Worm (Caenorhabditis elegans): Measurements from ENCODE around the gene Y82E9BL.18.
A peak's percentile ranks its signal among the peaks of the same experiment; 100 is the strongest.

Gene Y82E9BL.18

ce11 chrIII:1315038-1315437 is 11.6 kb upstream of the Y82E9BL.18 start, which contains the start of the genes fbxa-80 and fbxa-19:
Gene fbxa-80, minus strand, starts transcription at chrIII:1315210.
Gene fbxa-19, plus strand, starts transcription at chrIII:1315401.
- peak; percentile 78 for TF ChIP-seq fos-1 (tag; optimal IDR thresholded peaks at IDR 0.05)
- no peak for TF ChIP-seq nhr-129 (tag; optimal IDR thresholded peaks at IDR 0.05)

- TF ChIP-seq unc-62 (GFP tag; optimal IDR thresholded peaks at IDR 0.05) (no peak), lsy-2 (tag; optimal IDR thresholded peaks at IDR 0.05) (no peak), fos-1 (tag; optimal IDR thresholded peaks at IDR 0.05) (peak; percentile 23), nhr-77 (tag; optimal IDR thresholded peaks at IDR 0.05) (no peak), mab-5 (tag; optimal IDR thresholded peaks at IDR 0.05) (no peak), sma-3 (GFP tag; optimal IDR thresholded peaks at IDR 0.05) (no peak)
These were observed 5.0 kb upstream of the Y82E9BL.18 start, which contains the start of gene fbxa-15 for ce11 chrIII:1321561-1321960. Gene fbxa-15, minus strand, starts transcription at chrIII:1321661.

ce11 chrIII:1323555-1323954 is 3.0 kb upstream of the Y82E9BL.18 start:
- TF ChIP-seq skn-1 (tag; optimal IDR thresholded peaks at IDR 0.05) (no peak), mdl-1 (tag; optimal IDR thresholded peaks at IDR 0.05) (no peak), nhr-23 (tag; optimal IDR thresholded peaks at IDR 0.05) (no peak), sma-9 (GFP tag; optimal IDR thresholded peaks at IDR 0.05) (peak; percentile 42), sma-9 (tag; optimal IDR thresholded peaks at IDR 0.05) (no peak), lin-39 (tag; optimal IDR thresholded peaks at IDR 0.05) (no peak), ztf-4 (tag; optimal IDR thresholded peaks at IDR 0.05) (no peak), fos-1 (tag; optimal IDR thresholded peaks at IDR 0.05) (peak; percentile 89), crh-2 (tag; optimal IDR thresholded peaks at IDR 0.05) (peak; percentile 1), unc-55 (GFP tag; optimal IDR thresholded peaks at IDR 0.05) (no peak)

- no peak for TF ChIP-seq sem-4 (tag; optimal IDR thresholded peaks at IDR 0.05)
- TF ChIP-seq lin-11 (tag; optimal IDR thresholded peaks at IDR 0.05): no peak
- no peak for TF ChIP-seq ztf-1 (GFP tag; conservative IDR thresholded peaks at IDR 0.05)
- no peak for TF ChIP-seq Y55F3AM.14 (GFP tag; optimal IDR thresholded peaks at IDR 0.05)
- no peak for TF ChIP-seq gmeb-1 (tag; optimal IDR thresholded peaks at IDR 0.05)
- TF ChIP-seq ama-1 (optimal IDR thresholded peaks at IDR 0.05): no peak
- no peak for TF ChIP-seq sma-9 (GFP tag; optimal IDR thresholded peaks at IDR 0.05)
- TF ChIP-seq sma-9 (tag; optimal IDR thresholded peaks at IDR 0.05): no peak
- no peak for TF ChIP-seq alr-1 (tag; optimal IDR thresholded peaks at IDR 0.05)
- no peak for TF ChIP-seq R02D3.7 (tag; optimal IDR thresholded peaks at IDR 0.05)
- no peak for TF ChIP-seq zag-1 (tag; optimal IDR thresholded peaks at IDR 0.05)
These were observed 2.1 kb upstream of the Y82E9BL.18 start, which contains the start of gene fbxa-14 for ce11 chrIII:1324513-1324912. Gene fbxa-14, minus strand, starts transcription at chrIII:1324613.

ce11 chrIII:1331894-1332293 is 5.3 kb downstream of the Y82E9BL.18 start, which contains the start of gene Y82E9BL.19:
Gene Y82E9BL.19, plus strand, starts transcription at chrIII:1332016.
- TF ChIP-seq unc-55 (GFP tag; optimal IDR thresholded peaks at IDR 0.05) (no peak), ceh-16 (tag; optimal IDR thresholded peaks at IDR 0.05) (no peak), fos-1 (tag; optimal IDR thresholded peaks at IDR 0.05) (peak; percentile 60), nhr-23 (tag; optimal IDR thresholded peaks at IDR 0.05) (no peak), dmd-4 (tag; optimal IDR thresholded peaks at IDR 0.05) (no peak), sma-9 (GFP tag; optimal IDR thresholded peaks at IDR 0.05) (no peak), sma-9 (tag; optimal IDR thresholded peaks at IDR 0.05) (no peak), gmeb-1 (tag; optimal IDR thresholded peaks at IDR 0.05) (no peak)

- TF ChIP-seq unc-62 (GFP tag; optimal IDR thresholded peaks at IDR 0.05) (no peak), F13H6.1 (tag; optimal IDR thresholded peaks at IDR 0.05) (no peak), skn-1 (tag; optimal IDR thresholded peaks at IDR 0.05) (no peak), elt-3 (tag; optimal IDR thresholded peaks at IDR 0.05) (no peak), Y55F3AM.14 (GFP tag; optimal IDR thresholded peaks at IDR 0.05) (no peak), C34F6.9 (tag; optimal IDR thresholded peaks at IDR 0.05) (no peak), R02D3.7 (tag; optimal IDR thresholded peaks at IDR 0.05) (no peak), ama-1 (optimal IDR thresholded peaks at IDR 0.05) (no peak)
These were observed 13.7 kb downstream of the Y82E9BL.18 start, which contains the start of gene fbxa-5 for ce11 chrIII:1340240-1340639. Gene fbxa-5, minus strand, starts transcription at chrIII:1340340.

ce11 chrIII:1342488-1342887 is 15.9 kb downstream of the Y82E9BL.18 start, which contains the start of gene fbxa-26:
Gene fbxa-26, minus strand, starts transcription at chrIII:1342522.
- TF ChIP-seq gmeb-1 (tag; optimal IDR thresholded peaks at IDR 0.05) (no peak), unc-39 (tag; optimal IDR thresholded peaks at IDR 0.05) (no peak), unc-55 (GFP tag; optimal IDR thresholded peaks at IDR 0.05) (no peak), fos-1 (tag; optimal IDR thresholded peaks at IDR 0.05) (peak; percentile 48), ztf-1 (GFP tag; conservative IDR thresholded peaks at IDR 0.05) (no peak), skn-1 (tag; optimal IDR thresholded peaks at IDR 0.05) (no peak)

Measured in whole organism, L2 larva.